Worm (Caenorhabditis elegans): Measurements from ENCODE around the gene del-7.

Gene del-7

DNA sequence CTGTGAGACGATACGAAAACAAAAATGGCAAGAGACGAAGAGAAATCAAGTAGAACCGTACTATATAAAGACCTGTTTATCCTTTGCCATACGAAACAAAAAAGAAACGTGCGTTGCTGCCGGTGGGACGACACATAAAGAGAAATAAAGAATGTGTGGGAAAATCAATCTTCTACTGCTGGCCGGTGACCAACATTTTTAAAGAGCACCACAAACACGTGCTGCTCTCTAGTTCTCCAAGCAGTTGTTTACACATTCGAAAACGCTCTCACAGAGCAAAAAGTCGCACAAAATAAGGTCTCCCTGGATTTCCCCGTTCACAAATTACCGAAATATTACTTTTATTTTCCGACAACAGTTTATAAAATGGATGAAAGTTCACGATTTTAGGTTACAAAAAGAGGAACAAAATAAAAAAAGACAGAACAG lies 29.3 kb downstream of the del-7 start, which contains the start of gene imp-3 (continued):
- TF ChIP-seq lin-15B (tag; optimal IDR thresholded peaks at IDR 0.05) (no peak), mep-1 (tag; optimal IDR thresholded peaks at IDR 0.05) (peak; percentile 77), skn-1 (tag; optimal IDR thresholded peaks at IDR 0.05) (no peak), sdz-12 (GFP tag; optimal IDR thresholded peaks at IDR 0.05) (no peak), cey-2 (tag; optimal IDR thresholded peaks at IDR 0.05; ENCODE audit: borderline replicate concordance, insufficient read depth) (no peak), F49E8.2 (tag; optimal IDR thresholded peaks at IDR 0.05; ENCODE audit: borderline replicate concordance) (no peak), ceh-20 (GFP tag; IDR thresholded peaks at IDR 0.05) (peak; percentile 50; the same call in 1 of the 2 replicates), nhr-77 (tag; optimal IDR thresholded peaks at IDR 0.05) (no peak), hlh-30 (tag; optimal IDR thresholded peaks at IDR 0.05; ENCODE audit: insufficient read depth) (peak; percentile 81), ctbp-1 (GFP tag; IDR thresholded peaks at IDR 0.05) (peak; percentile 22; the same call in 1 of the 2 replicates), daf-8 (GFP tag; IDR thresholded peaks at IDR 0.05) (no peak), ceh-28 (tag; optimal IDR thresholded peaks at IDR 0.05) (no peak), duxl-1 (tag; optimal IDR thresholded peaks at IDR 0.05; ENCODE audit: poor library complexity) (no peak), tra-1 (GFP tag; IDR thresholded peaks at IDR 0.05) (peak; percentile 74), ZK337.2 (GFP tag; IDR thresholded peaks at IDR 0.05) (no peak), nhr-10 (tag; optimal IDR thresholded peaks at IDR 0.05) (peak; percentile 15), mxl-3 (GFP tag; optimal IDR thresholded peaks at IDR 0.05) (peak; percentile 84), nhr-6 (tag; optimal IDR thresholded peaks at IDR 0.05) (peak; percentile 21), dpl-1 (GFP tag; optimal IDR thresholded peaks at IDR 0.05) (no peak), daf-16 (GFP tag; optimal IDR thresholded peaks at IDR 0.05) (peak; percentile 28 to 60), daf-16 (tag; optimal IDR thresholded peaks at IDR 0.05) (peak; percentile 88), attf-4 (tag; optimal IDR thresholded peaks at IDR 0.05) (no peak), zfp-3 (GFP tag; conservative IDR thresholded peaks at IDR 0.05) (peak; percentile 53), dmd-8 (GFP tag; IDR thresholded peaks at IDR 0.05) (no peak), hmg-1.1 (GFP tag; IDR thresholded peaks at IDR 0.05) (peak; percentile 63; the same call in 1 of the 2 replicates), zip-11 (GFP tag; IDR thresholded peaks at IDR 0.05) (no peak), Y5F2A.4 (GFP tag; optimal IDR thresholded peaks at IDR 0.05) (peak; percentile 74), ztf-7 (tag; optimal IDR thresholded peaks at IDR 0.05) (no peak), pha-4 (GFP tag; IDR thresholded peaks at IDR 0.05) (peak; percentile 71; the same call in 1 of the 2 replicates), pha-4 (tag; optimal IDR thresholded peaks at IDR 0.05) (peak; percentile 49), nhr-42 (GFP tag; IDR thresholded peaks at IDR 0.05) (0 out of 2 replicates have a peak, but pooled peaks have one; percentile 9), ama-1 (optimal IDR thresholded peaks at IDR 0.05) (peak; percentile 97), tag-97 (GFP tag; IDR thresholded peaks at IDR 0.05) (no peak), R02D3.7 (tag; optimal IDR thresholded peaks at IDR 0.05) (no peak), hif-1 (tag; optimal IDR thresholded peaks at IDR 0.05) (peak in 1 of 2 experiments; percentile 53), mdl-1 (tag; optimal IDR thresholded peaks at IDR 0.05) (peak; percentile 41 to 88), lir-3 (tag; optimal IDR thresholded peaks at IDR 0.05) (no peak), madf-5 (GFP tag; IDR thresholded peaks at IDR 0.05) (peak in 1 of 2 experiments; percentile 76; a peak in 2 of 4 replicates), arid-1 (GFP tag; conservative IDR thresholded peaks at IDR 0.05) (peak; percentile 65; the same call in 1 of the 2 replicates), dmd-6 (GFP tag; IDR thresholded peaks at IDR 0.05) (peak; percentile 52), F44E2.7 (GFP tag; IDR thresholded peaks at IDR 0.05) (no peak), F37D6.2 (tag; optimal IDR thresholded peaks at IDR 0.05) (no peak), aly-2 (tag; optimal IDR thresholded peaks at IDR 0.05) (no peak), rbr-2 (tag; optimal IDR thresholded peaks at IDR 0.05) (peak; percentile 64), daf-19 (GFP tag; conservative IDR thresholded peaks at IDR 0.05) (no peak), ceh-82 (tag; optimal IDR thresholded peaks at IDR 0.05) (no peak), pqm-1 (tag; optimal IDR thresholded peaks at IDR 0.05) (no peak), T26A8.4 (GFP tag; IDR thresholded peaks at IDR 0.05) (peak; percentile 69), Y75B8A.6 (GFP tag; IDR thresholded peaks at IDR 0.05) (no peak), ceh-32 (tag; optimal IDR thresholded peaks at IDR 0.05; ENCODE audit: poor library complexity) (no peak), jun-1 (tag; optimal IDR thresholded peaks at IDR 0.05) (no peak), Y105C5A.15 (GFP tag; IDR thresholded peaks at IDR 0.05) (peak; percentile 66; the same call in 1 of the 2 replicates)

All from whole organism, L4 larva.